Fruit fly (Drosophila melanogaster) whole organism, prepupa: ENCODE results near the gene Phae2.

Experiments
- acj6 ChIP-seq: fragments of 200-800 bp; sonication (Bioruptor generic); optimal IDR thresholded peaks from 3 replicates; lab custom pipeline; 2016; ENCODE audit warnings: missing biosample characterization, missing genetic modification characterization
- dsx ChIP-seq: fragments of 200-800 bp; optimal IDR thresholded peaks from 3 replicates; lab custom pipeline; 2019; ENCODE audit warnings: missing biosample characterization, mild to moderate bottlenecking, missing genetic modification characterization, moderate library complexity; ENCODE audit not compliant: poor library complexity, severe bottlenecking
- fd85E ChIP-seq: fragments of 200-800 bp; sonication (Bioruptor generic); optimal IDR thresholded peaks from 3 replicates; lab custom pipeline; 2016; ENCODE audit warnings: missing biosample characterization, missing genetic modification characterization

DNA sequence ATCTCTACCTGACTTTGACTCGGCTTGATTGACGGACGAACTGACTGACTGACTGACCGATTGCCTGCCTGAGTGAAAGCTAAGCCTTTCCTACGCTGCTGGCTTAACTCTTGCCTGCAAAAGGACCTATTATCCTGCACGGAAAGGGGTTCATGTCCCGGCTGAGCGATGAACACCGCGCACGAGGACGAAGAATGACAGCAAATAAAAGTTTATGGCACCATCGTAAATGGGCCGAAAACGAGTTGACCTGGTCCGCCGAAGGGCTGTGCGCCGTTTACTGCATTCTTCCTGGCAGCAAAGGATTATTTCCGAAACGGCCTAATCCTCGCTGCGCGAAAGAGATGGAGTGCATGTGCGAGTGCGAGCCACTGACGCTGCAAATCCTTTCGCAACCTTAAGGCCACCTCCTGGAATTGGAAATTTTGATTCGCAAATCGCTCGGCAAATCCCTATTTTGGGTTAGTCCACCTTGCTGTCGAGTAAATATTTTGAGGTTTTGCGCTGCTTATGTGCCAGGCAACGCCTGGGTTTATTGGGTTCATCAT, 29.7 kb upstream of the Phae2 start:
- TF ChIP-seq fd85E (GFP tag; lab: Kevin White, UChicago): no peak
- no peak for TF ChIP-seq acj6
- no peak for TF ChIP-seq dsx (GFP tag; lab: Kevin White, UChicago)
